Fruit fly (Drosophila melanogaster): ENCODE results near the gene CG9135.

Gene CG9135

dm6 chr2L:6051212-6051621 lies 617 bp downstream of the CG9135 start (continued):
- TF ChIP-seq Atf3 (GFP tag; optimal IDR thresholded peaks at IDR 0.05) (peak; percentile 80), ssp (GFP tag; IDR thresholded peaks at IDR 0.05) (peak; percentile 78), onecut (GFP tag; IDR thresholded peaks at IDR 0.05) (peak; percentile 95), Oaz (GFP tag; IDR thresholded peaks at IDR 0.05) (peak; percentile 90), CG11398 (GFP tag; optimal IDR thresholded peaks at IDR 0.05) (peak; percentile 95), CG11085 (GFP tag; IDR thresholded peaks at IDR 0.05) (peak; percentile 50; the same call in 1 of the 2 replicates), dan (GFP tag; IDR thresholded peaks at IDR 0.05) (no peak), disco-r (GFP tag; optimal IDR thresholded peaks at IDR 0.05) (peak; percentile 87), D19B (GFP tag; optimal IDR thresholded peaks at IDR 0.05) (peak; percentile 84), Neu2 (GFP tag; optimal IDR thresholded peaks at IDR 0.05; ENCODE audit: borderline replicate concordance) (peak; percentile 58), ase (GFP tag; IDR thresholded peaks at IDR 0.05) (peak; percentile 83), Dip2 (GFP tag; IDR thresholded peaks at IDR 0.05) (peak; percentile 28; the same call in 1 of the 2 replicates), CG11560 (tag; IDR thresholded peaks at IDR 0.05) (peak; percentile 56; the same call in 2 of the 3 replicates), CG4730 (GFP tag; IDR thresholded peaks at IDR 0.05) (peak; percentile 69), btn (GFP tag; optimal IDR thresholded peaks at IDR 0.05) (peak; percentile 94), Kr (GFP tag; optimal IDR thresholded peaks at IDR 0.05) (peak; percentile 27), CG4282 (GFP tag; optimal IDR thresholded peaks at IDR 0.05) (peak; percentile 85), CG7357 (GFP tag; IDR thresholded peaks at IDR 0.05) (0 out of 3 replicates have a peak, but pooled peaks have one; percentile 76), inv (GFP tag; IDR thresholded peaks at IDR 0.05; ENCODE audit: partially characterized antibody) (no peak), bsh (GFP tag; optimal IDR thresholded peaks at IDR 0.05) (peak; percentile 93 to 97), gem (tag; optimal IDR thresholded peaks at IDR 0.05) (peak; percentile 98), CG10654 (GFP tag; optimal IDR thresholded peaks at IDR 0.05) (peak; percentile 90), pzg (GFP tag; optimal IDR thresholded peaks at IDR 0.05) (peak; percentile 10), CG12769 (tag; optimal IDR thresholded peaks at IDR 0.05) (no peak), H2.0 (GFP tag; IDR thresholded peaks at IDR 0.05) (peak; percentile 90), CG7987 (GFP tag; optimal IDR thresholded peaks at IDR 0.05) (peak; percentile 93), zfh2 (GFP tag; optimal IDR thresholded peaks at IDR 0.05) (peak; percentile 85), crp (GFP tag; optimal IDR thresholded peaks at IDR 0.05) (peak in 1 of 2 experiments; percentile 62), CG3847 (GFP tag; IDR thresholded peaks at IDR 0.05) (peak; percentile 94), CG12391 (tag; optimal IDR thresholded peaks at IDR 0.05) (peak; percentile 98), CG14965 (GFP tag; optimal IDR thresholded peaks at IDR 0.05; ENCODE audit: borderline replicate concordance) (peak; percentile 62), vnd (GFP tag; IDR thresholded peaks at IDR 0.05; ENCODE audit: partially characterized antibody) (no peak), Mad (GFP tag; optimal IDR thresholded peaks at IDR 0.05) (peak; percentile 91), CG3838 (GFP tag; optimal IDR thresholded peaks at IDR 0.05) (peak; percentile 82), Stat92E (GFP tag; optimal IDR thresholded peaks at IDR 0.05) (peak in 1 of 3 experiments; percentile 79), CG10147 (GFP tag; optimal IDR thresholded peaks at IDR 0.05) (peak; percentile 97), CG14014 (GFP tag; IDR thresholded peaks at IDR 0.05) (peak; percentile 96), ham (GFP tag; IDR thresholded peaks at IDR 0.05) (peak; percentile 61; the same call in 1 of the 2 replicates), CG6683 (GFP tag; optimal IDR thresholded peaks at IDR 0.05) (peak; percentile 95), sens-2 (GFP tag; IDR thresholded peaks at IDR 0.05) (peak; percentile 95), Doc2 (GFP tag; IDR thresholded peaks at IDR 0.05) (no peak), danr (GFP tag; IDR thresholded peaks at IDR 0.05) (peak; percentile 37; the same call in 1 of the 2 replicates), dysf (GFP tag; IDR thresholded peaks at IDR 0.05) (peak; percentile 97), stwl (tag; optimal IDR thresholded peaks at IDR 0.05) (peak; percentile 42), lilli (GFP tag; optimal IDR thresholded peaks at IDR 0.05) (peak; percentile 97), Fer1 (GFP tag; optimal IDR thresholded peaks at IDR 0.05) (peak; percentile 99), CG1602 (GFP tag; optimal IDR thresholded peaks at IDR 0.05) (peak; percentile 87), CG4404 (GFP tag; IDR thresholded peaks at IDR 0.05) (peak; percentile 41; the same call in 1 of the 2 replicates), fd3F (GFP tag; optimal IDR thresholded peaks at IDR 0.05) (peak; percentile 92), esg (GFP tag; conservative IDR thresholded peaks at IDR 0.05) (peak; percentile 91)
